Worm (Caenorhabditis elegans) whole organism, late embryonic: Measurements from ENCODE around the gene T01D1.4.

Experiments
- C08G9.2 ChIP-seq: sonication (generic microtip); optimal IDR thresholded peaks from 2 replicates; lab custom pipeline; 2016; ENCODE audit warnings: mild to moderate bottlenecking, missing genetic modification characterization, moderate library complexity, missing compliant biosample characterization
- F13H6.1 ChIP-seq: sonication (generic microtip); optimal IDR thresholded peaks from 2 replicates; lab custom pipeline; 2016; ENCODE audit warnings: missing genetic modification characterization, missing compliant biosample characterization
- K02D7.2 ChIP-seq: sonication (generic microtip); optimal IDR thresholded peaks from 2 replicates; lab custom pipeline; 2017; ENCODE audit warnings: mild to moderate bottlenecking, missing genetic modification characterization, missing compliant biosample characterization
- T23F11.4 ChIP-seq: fragments of 200-800 bp; sonication (Bioruptor generic); optimal IDR thresholded peaks from 2 replicates; lab custom pipeline; 2018; ENCODE audit warnings: mild to moderate bottlenecking, missing genetic modification characterization, missing compliant biosample characterization
- ceh-18 ChIP-seq: sonication (generic microtip); optimal IDR thresholded peaks from 2 replicates; lab custom pipeline; 2016; ENCODE audit warnings: missing genetic modification characterization, missing compliant biosample characterization
- ceh-31 ChIP-seq: sonication (generic microtip); optimal IDR thresholded peaks from 2 replicates; lab custom pipeline; 2016; ENCODE audit warnings: missing genetic modification characterization, missing compliant biosample characterization
- ceh-34 ChIP-seq: sonication (generic microtip); optimal IDR thresholded peaks from 2 replicates; lab custom pipeline; 2016; ENCODE audit warnings: mild to moderate bottlenecking, missing genetic modification characterization, missing compliant biosample characterization
- ceh-6 ChIP-seq: fragments of 200-800 bp; sonication (Bioruptor generic); optimal IDR thresholded peaks from 2 replicates; lab custom pipeline; 2018; ENCODE audit warnings: mild to moderate bottlenecking, missing genetic modification characterization, missing compliant biosample characterization
- dmd-4 ChIP-seq: sonication (generic microtip); optimal IDR thresholded peaks from 2 replicates; lab custom pipeline; 2016; ENCODE audit warnings: borderline replicate concordance, missing genetic modification characterization, missing compliant biosample characterization
- dve-1 ChIP-seq: sonication (generic microtip); optimal IDR thresholded peaks from 2 replicates; lab custom pipeline; 2017; ENCODE audit warnings: antibody characterized with exemption, mild to moderate bottlenecking, missing genetic modification characterization, missing compliant biosample characterization
- ets-4 ChIP-seq: sonication (generic microtip); optimal IDR thresholded peaks from 2 replicates; lab custom pipeline; 2016; ENCODE audit warnings: missing genetic modification characterization, missing compliant biosample characterization
- fax-1 ChIP-seq: sonication (generic microtip); optimal IDR thresholded peaks from 2 replicates; lab custom pipeline; 2016; ENCODE audit warnings: missing genotype, missing genetic modification characterization, missing compliant biosample characterization
- fkh-6 ChIP-seq: sonication (generic microtip); optimal IDR thresholded peaks from 2 replicates; lab custom pipeline; 2016; ENCODE audit warnings: missing genetic modification characterization, missing compliant biosample characterization
- hlh-15 ChIP-seq: sonication (generic microtip); optimal IDR thresholded peaks from 2 replicates; lab custom pipeline; 2016; ENCODE audit warnings: missing genetic modification characterization, missing compliant biosample characterization
- hlh-30 ChIP-seq: sonication (generic microtip); optimal IDR thresholded peaks from 2 replicates; lab custom pipeline; 2017; ENCODE audit warnings: antibody characterized with exemption, missing genetic modification characterization, missing compliant biosample characterization; ENCODE audit not compliant: insufficient read depth
- hlh-6 ChIP-seq: sonication (generic microtip); optimal IDR thresholded peaks from 2 replicates; lab custom pipeline; 2016; ENCODE audit warnings: missing genotype, missing genetic modification characterization, missing compliant biosample characterization
- hlh-8 ChIP-seq: sonication (generic microtip); optimal IDR thresholded peaks from 2 replicates; lab custom pipeline; 2016; ENCODE audit warnings: missing genotype, missing genetic modification characterization, missing compliant biosample characterization
- nfya-1 ChIP-seq: sonication (generic microtip); optimal IDR thresholded peaks from 2 replicates; lab custom pipeline; 2017; ENCODE audit warnings: missing genetic modification characterization, mild to moderate bottlenecking, missing compliant biosample characterization, antibody characterized with exemption, moderate library complexity
- nhr-232 ChIP-seq: sonication (generic microtip); optimal IDR thresholded peaks from 2 replicates; lab custom pipeline; 2016; ENCODE audit warnings: missing genetic modification characterization, missing compliant biosample characterization
- npax-4 ChIP-seq: sonication (generic microtip); optimal IDR thresholded peaks from 2 replicates; lab custom pipeline; 2016; ENCODE audit warnings: missing genetic modification characterization, missing compliant biosample characterization
- odd-2 ChIP-seq: sonication (generic microtip); optimal IDR thresholded peaks from 2 replicates; lab custom pipeline; 2017; ENCODE audit warnings: antibody characterized with exemption, mild to moderate bottlenecking, missing genetic modification characterization, missing compliant biosample characterization
- pag-3 ChIP-seq: sonication (generic microtip); optimal IDR thresholded peaks from 2 replicates; lab custom pipeline; 2016; ENCODE audit warnings: missing compliant biosample characterization, missing genetic modification characterization, borderline replicate concordance
- pat-9 ChIP-seq: fragments of 200-800 bp; sonication (Bioruptor generic); optimal IDR thresholded peaks from 2 replicates; lab custom pipeline; 2018; ENCODE audit warnings: mild to moderate bottlenecking, missing genetic modification characterization, moderate library complexity, missing compliant biosample characterization
- pax-1 ChIP-seq: fragments of 150-350 bp; optimal IDR thresholded peaks from 2 replicates; lab custom pipeline; 2014; ENCODE audit warnings: missing biosample characterization, missing genetic modification characterization
- pha-2 ChIP-seq: sonication (generic microtip); optimal IDR thresholded peaks from 2 replicates; lab custom pipeline; 2017; ENCODE audit warnings: mild to moderate bottlenecking, missing genetic modification characterization, missing compliant biosample characterization
- pha-4 ChIP-seq: fragments of 150-350 bp; optimal IDR thresholded peaks from 2 replicates; lab custom pipeline; 2018; ENCODE audit warnings: missing biosample characterization, missing genetic modification reagents, missing genetic modification characterization
- pqm-1 ChIP-seq: sonication (generic microtip); optimal IDR thresholded peaks from 2 replicates; lab custom pipeline; 2016; ENCODE audit warnings: missing genetic modification characterization, missing compliant biosample characterization
- sox-4 ChIP-seq: sonication (generic microtip); optimal IDR thresholded peaks from 2 replicates; lab custom pipeline; 2017; ENCODE audit warnings: mild to moderate bottlenecking, missing genetic modification characterization, inconsistent platforms, missing compliant biosample characterization
- unc-3 ChIP-seq, 2 experiments: fragments of 200-800 bp in 1 of 2; sonication (Bioruptor generic) in 1 of 2; sonication (generic microtip) in 1 of 2; conservative IDR thresholded peaks in 1 of 2; optimal IDR thresholded peaks in 1 of 2; 2 replicates each; pipeline versions ENCODE4 v1.3.6 to Lab custom; 2016 to 2022; ENCODE audit warnings: missing compliant biosample characterization in 2 of 2, missing genetic modification characterization in 2 of 2, missing genetic modification reagents in 1 of 2
- unc-42 ChIP-seq: sonication (generic microtip); optimal IDR thresholded peaks from 2 replicates; lab custom pipeline; 2016; ENCODE audit warnings: missing genotype, missing genetic modification characterization, missing compliant biosample characterization
- unc-55 ChIP-seq: sonication (generic microtip); optimal IDR thresholded peaks from 2 replicates; lab custom pipeline; 2017; ENCODE audit warnings: missing biosample characterization, missing genetic modification reagents, missing genetic modification characterization
- unc-86 ChIP-seq: sonication (generic microtip); optimal IDR thresholded peaks from 2 replicates; lab custom pipeline; 2016; ENCODE audit warnings: missing genetic modification characterization, missing compliant biosample characterization
- ztf-16 ChIP-seq: sonication (generic microtip); optimal IDR thresholded peaks from 2 replicates; lab custom pipeline; 2017; ENCODE audit warnings: missing genetic modification characterization, missing compliant biosample characterization

Gene T01D1.4

DNA sequence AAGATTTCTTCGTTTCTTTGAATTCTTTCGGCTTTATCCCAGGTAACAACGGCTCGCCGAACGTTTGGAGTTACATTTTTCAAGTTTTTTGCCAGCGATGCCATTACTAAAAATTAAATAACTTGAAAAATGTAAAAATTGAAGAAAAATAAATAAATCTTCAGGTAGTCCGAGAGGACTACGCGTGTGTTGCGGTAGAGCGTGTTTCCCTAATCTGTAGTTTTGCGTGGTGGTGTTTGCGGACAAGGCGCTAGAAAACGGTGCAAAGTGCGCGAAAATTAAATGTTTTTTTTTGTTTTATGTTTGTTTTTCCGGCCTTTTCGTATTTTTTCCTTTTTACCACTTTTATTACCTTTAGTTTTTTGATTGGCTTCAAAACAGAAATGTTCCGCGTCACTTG lies 23.0 kb downstream of the T01D1.4 start, which contains the start of gene mrpl-28 (continued):
- TF ChIP-seq pha-2 (tag; lab: Kevin White, UChicago) = no peak
- peak; percentile 25 for TF ChIP-seq ceh-34
- TF ChIP-seq dmd-4 (tag; lab: Kevin White, UChicago) = no peak
- TF ChIP-seq F13H6.1 (tag; lab: Kevin White, UChicago) = no peak
- TF ChIP-seq ceh-31 (tag; lab: Kevin White, UChicago) = peak; percentile 51
- TF ChIP-seq hlh-15 (tag; lab: Kevin White, UChicago) = no peak
- TF ChIP-seq T23F11.4 (GFP tag; lab: Kevin White, UChicago) = no peak
- peak; percentile 52 for TF ChIP-seq ceh-18 (tag; lab: Kevin White, UChicago)
- no peak for TF ChIP-seq unc-55 (GFP tag; lab: Kevin White, UChicago)
- no peak for TF ChIP-seq unc-3 (GFP tag; conservative IDR thresholded peaks at IDR 0.05; lab: Robert Waterston, UW)
- no peak for TF ChIP-seq unc-3 (tag; optimal IDR thresholded peaks at IDR 0.05; lab: Kevin White, UChicago)
- no peak for TF ChIP-seq fkh-6 (tag; lab: Kevin White, UChicago)
- no peak for TF ChIP-seq hlh-6 (tag; lab: Kevin White, UChicago)
- no peak for TF ChIP-seq K02D7.2
- no peak for TF ChIP-seq odd-2 (tag; lab: Kevin White, UChicago)

DNA sequence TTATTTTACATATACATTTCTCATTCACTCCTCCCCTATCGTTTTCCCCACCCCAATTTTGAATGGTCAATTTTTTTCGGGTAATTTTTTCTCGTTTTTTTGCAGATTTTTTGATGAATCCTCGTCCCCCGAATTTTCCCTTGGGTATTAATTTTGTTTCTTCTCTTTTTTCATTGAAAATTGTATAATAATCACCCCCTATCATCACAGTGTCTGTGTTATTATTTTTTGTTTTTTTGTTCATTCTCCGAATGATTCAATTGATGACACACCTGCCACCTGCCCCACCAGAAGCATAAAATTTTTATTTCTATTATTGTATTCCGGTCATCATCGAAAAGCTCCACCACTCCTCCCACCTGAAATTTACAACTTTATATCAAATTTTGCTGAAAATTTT lies 26.6 kb downstream of the T01D1.4 start, which contains the start of gene T25D3.3:
TSS of gene T25D3.3 (plus strand) at position 301 of the 400 bp plus-strand sequence.
- no peak for TF ChIP-seq ceh-18 (tag; lab: Kevin White, UChicago)
- no peak for TF ChIP-seq ztf-16 (tag; lab: Kevin White, UChicago)

DNA sequence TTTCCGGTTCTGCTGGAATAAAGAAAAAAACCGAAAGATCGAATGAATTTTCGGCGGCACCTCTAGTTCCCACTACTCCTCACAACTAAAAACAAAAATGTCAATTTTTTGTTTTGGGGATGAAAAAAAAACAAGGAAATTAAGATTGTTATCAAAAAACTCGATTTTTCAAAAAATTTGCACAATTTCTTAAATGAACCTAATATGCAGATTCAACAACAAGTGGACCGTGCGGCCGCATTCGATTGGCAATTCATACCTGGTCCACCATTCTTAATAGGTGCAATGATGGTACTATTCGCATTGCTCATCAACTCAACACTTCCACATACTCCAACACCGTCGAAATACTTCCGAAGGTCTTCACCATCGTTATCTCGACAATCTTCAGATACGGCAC lies 27.4 kb downstream of the T01D1.4 start:
- TF ChIP-seq nhr-232 (tag; lab: Kevin White, UChicago) = no peak
- TF ChIP-seq nfya-1 (tag; lab: Kevin White, UChicago) = no peak
- no peak for TF ChIP-seq dve-1 (tag; lab: Kevin White, UChicago)
- no peak for TF ChIP-seq sox-4
- no peak for TF ChIP-seq unc-42
- no peak for TF ChIP-seq pat-9 (tag; lab: Kevin White, UChicago)
- TF ChIP-seq ceh-18 (tag; lab: Kevin White, UChicago) = no peak
- no peak for TF ChIP-seq fax-1 (tag; lab: Kevin White, UChicago)

DNA sequence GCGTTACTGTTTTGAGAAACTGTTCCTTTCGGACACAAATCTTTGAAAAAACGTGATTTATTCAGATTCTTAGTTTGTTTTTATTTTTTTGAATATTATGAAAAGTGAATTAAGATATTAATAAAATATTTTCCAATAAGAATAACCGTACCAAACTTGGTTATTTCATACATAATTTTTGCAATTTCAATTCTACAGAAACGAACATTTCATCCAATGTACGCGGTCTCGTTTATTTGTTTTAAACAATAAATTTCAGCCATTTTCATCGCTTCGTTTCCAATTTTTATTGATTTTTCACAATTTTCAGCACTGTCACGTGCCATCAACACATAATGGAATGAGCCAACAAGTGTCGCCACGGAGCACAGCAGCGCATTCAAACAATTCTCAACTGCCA lies 32.0 kb downstream of the T01D1.4 start, which contains the start of gene T25D3.4:
TSS of gene T25D3.4 (plus strand) at position 301 of the 400 bp plus-strand sequence.
- TF ChIP-seq dve-1 (tag; lab: Kevin White, UChicago) (no peak), hlh-30 (tag; lab: Kevin White, UChicago) (no peak), unc-42 (no peak), ztf-16 (tag; lab: Kevin White, UChicago) (no peak), C08G9.2 (tag; lab: Kevin White, UChicago) (no peak), odd-2 (tag; lab: Kevin White, UChicago) (no peak), pha-4 (tag; lab: Kevin White, UChicago) (no peak), ets-4 (tag; lab: Kevin White, UChicago) (no peak), pqm-1 (tag; lab: Kevin White, UChicago) (no peak), unc-86 (tag; lab: Kevin White, UChicago) (no peak), fkh-6 (tag; lab: Kevin White, UChicago) (no peak), ceh-31 (tag; lab: Kevin White, UChicago) (no peak), pax-1 (tag; lab: Kevin White, UChicago) (no peak), hlh-8 (no peak), ceh-6 (GFP tag; lab: Kevin White, UChicago) (no peak), npax-4 (no peak), pag-3 (tag; lab: Kevin White, UChicago) (no peak), hlh-6 (tag; lab: Kevin White, UChicago) (no peak)
- TF ChIP-seq, all 69 proteins: peak for 0
